Worm (Caenorhabditis elegans) whole organism, midembryonic: Measurements from ENCODE around the gene scpl-4.

ENCODE experiments used
- T22C8.4 ChIP-seq: fragments of 200-800 bp; sonication (Bioruptor generic); IDR thresholded peaks from 2 replicates; pipeline ENCODE4 v1.3.6; 2022; ENCODE audit warnings: missing genetic modification characterization, missing compliant biosample characterization
- cog-1 ChIP-seq: sonication (generic microtip); optimal IDR thresholded peaks from 2 replicates; lab custom pipeline; 2016; ENCODE audit warnings: missing genetic modification characterization, missing compliant biosample characterization
- flt-1 ChIP-seq: fragments of 200-800 bp; sonication (Bioruptor generic); IDR thresholded peaks from 2 replicates; pipeline ENCODE4 v1.3.6; 2022; ENCODE audit warnings: missing genetic modification characterization, missing compliant biosample characterization
- klf-2 ChIP-seq: fragments of 200-800 bp; sonication (Bioruptor generic); conservative IDR thresholded peaks from 2 replicates; pipeline ENCODE4 v1.3.6; 2022; ENCODE audit warnings: missing genetic modification reagents, missing genetic modification characterization, missing compliant biosample characterization
- ref-1 ChIP-seq: fragments of 200-800 bp; sonication (Bioruptor generic); conservative IDR thresholded peaks from 2 replicates; pipeline ENCODE4 v1.3.6; 2022; ENCODE audit warnings: missing genetic modification reagents, missing genetic modification characterization, missing compliant biosample characterization
- ztf-23 ChIP-seq: fragments of 200-800 bp; sonication (Bioruptor generic); IDR thresholded peaks from 2 replicates; pipeline ENCODE4 v1.3.6; 2022; ENCODE audit warnings: missing genetic modification reagents, missing genetic modification characterization, missing compliant biosample characterization

- TF ChIP-seq T22C8.4 (GFP tag; lab: Robert Waterston, UW) (no peak), klf-2 (GFP tag; lab: Robert Waterston, UW) (no peak), flt-1 (GFP tag; lab: Robert Waterston, UW) (no peak), cog-1 (tag; lab: Kevin White, UChicago) (no peak), ztf-23 (GFP tag; lab: Robert Waterston, UW) (no peak), ref-1 (GFP tag; lab: Robert Waterston, UW) (no peak)
Measured at ce11 chrV:10592479-10592878, 6.4 kb upstream of the scpl-4 start, which contains the start of gene T21C9.9.
